Fruit fly (Drosophila melanogaster) Kc167 (cell line): ENCODE measurements around the gene Nedd8.

Experiments used
- Myc ChIP-seq: fragments of >200 bp; optimal IDR thresholded peaks from 2 replicates; lab custom pipeline; 2017; ENCODE audit warnings: missing external identifiers
- Sin3A ChIP-seq: fragments of >200 bp; optimal IDR thresholded peaks from 2 replicates; lab custom pipeline; 2018; ENCODE audit warnings: missing external identifiers
- h ChIP-seq: fragments of >200 bp; optimal IDR thresholded peaks from 3 replicates; lab custom pipeline; 2018; ENCODE audit warnings: missing external identifiers
- insv ChIP-seq: fragments of >200 bp; optimal IDR thresholded peaks from 3 replicates; lab custom pipeline; 2018; ENCODE audit warnings: missing external identifiers
- psq ChIP-seq: fragments of >200 bp; optimal IDR thresholded peaks from 2 replicates; lab custom pipeline; 2017; ENCODE audit warnings: missing external identifiers
- ttk ChIP-seq: sonication (Bioruptor generic); optimal IDR thresholded peaks from 2 replicates; lab custom pipeline; 2017; ENCODE audit warnings: missing external identifiers

DNA sequence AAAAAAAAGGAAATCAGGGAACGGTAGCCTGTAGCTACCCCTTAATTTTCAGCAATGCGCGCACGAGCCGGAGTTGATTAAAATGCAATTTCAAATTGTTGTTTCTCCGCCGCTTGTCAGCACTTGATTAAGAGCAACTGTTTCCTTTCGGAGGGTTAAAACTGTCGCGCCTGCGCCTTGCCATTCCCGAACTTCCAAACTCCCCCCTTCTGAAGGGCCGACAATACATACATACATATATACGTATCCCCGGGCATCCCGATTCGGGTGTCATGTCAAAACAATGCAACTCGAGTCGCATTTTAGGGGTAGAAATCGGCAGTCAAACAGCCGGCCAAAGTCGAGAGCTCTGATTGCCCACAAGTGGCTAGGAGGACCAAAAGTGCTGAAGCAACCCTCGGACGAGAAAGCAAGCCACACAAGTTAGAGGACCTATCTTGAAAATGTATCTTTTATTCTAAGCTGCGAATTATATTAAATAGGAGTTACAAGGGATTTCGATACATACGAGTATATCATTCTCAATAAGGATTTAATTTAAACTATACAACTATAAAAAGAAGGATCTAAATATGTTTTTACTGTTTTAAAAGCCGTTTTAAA lies 26.9 kb downstream of the Nedd8 start:
- TF ChIP-seq Myc (lab: Kevin White, UChicago) (no peak), h (lab: Kevin White, UChicago) (no peak), ttk (lab: Kevin White, UChicago) (no peak), Sin3A (lab: Kevin White, UChicago) (no peak), psq (lab: Kevin White, UChicago) (no peak), insv (lab: Kevin White, UChicago) (no peak)
